Worm (Caenorhabditis elegans) whole organism, young adult: ENCODE measurements around the gene C24F3.2.

Source experiments
- B0035.1 ChIP-seq: sonication (generic microtip); optimal IDR thresholded peaks from 2 replicates; lab custom pipeline; 2016; ENCODE audit warnings: missing genetic modification characterization, mild to moderate bottlenecking, missing compliant biosample characterization, missing genotype, missing genetic modification reagents
- C06A6.2 ChIP-seq: fragments of 200-800 bp; sonication (Bioruptor generic); conservative IDR thresholded peaks from 2 replicates; pipeline ENCODE4 v1.3.6; 2022; ENCODE audit warnings: missing genetic modification characterization, missing compliant biosample characterization
- C17E4.6 ChIP-seq: fragments of 200-800 bp; sonication (Bioruptor generic); IDR thresholded peaks from 2 replicates; pipeline ENCODE4 v1.3.6; 2022; ENCODE audit warnings: missing genetic modification reagents, missing genetic modification characterization, missing compliant biosample characterization
- F10E7.11 ChIP-seq: sonication (generic microtip); optimal IDR thresholded peaks from 2 replicates; lab custom pipeline; 2017; ENCODE audit warnings: mild to moderate bottlenecking, missing genetic modification characterization, moderate library complexity, missing compliant biosample characterization
- F23B12.7 ChIP-seq: sonication (generic microtip); optimal IDR thresholded peaks from 2 replicates; lab custom pipeline; 2017; ENCODE audit warnings: missing genetic modification characterization, mild to moderate bottlenecking, missing compliant biosample characterization, antibody characterized with exemption, moderate library complexity; ENCODE audit not compliant: insufficient read depth
- F39B2.1 ChIP-seq: fragments of 200-800 bp; sonication (Bioruptor generic); IDR thresholded peaks from 2 replicates; pipeline ENCODE4 v1.3.6; 2022; ENCODE audit warnings: missing genetic modification reagents, missing genetic modification characterization, missing compliant biosample characterization
- F49E8.2 ChIP-seq: sonication (generic microtip); optimal IDR thresholded peaks from 3 replicates; lab custom pipeline; 2017; ENCODE audit warnings: missing genetic modification characterization, mild to moderate bottlenecking, missing compliant biosample characterization, antibody characterized with exemption, moderate library complexity; ENCODE audit not compliant: insufficient read depth
- F52B5.7 ChIP-seq: sonication (generic microtip); optimal IDR thresholded peaks from 2 replicates; lab custom pipeline; 2016; ENCODE audit warnings: mild to moderate bottlenecking, missing genetic modification characterization, missing compliant biosample characterization
- K12H6.12 ChIP-seq: fragments of 200-800 bp; sonication (Bioruptor generic); optimal IDR thresholded peaks from 2 replicates; lab custom pipeline; 2018; ENCODE audit warnings: mild to moderate bottlenecking, missing genetic modification characterization, missing compliant biosample characterization
- Y53F4B.3 ChIP-seq: fragments of 200-800 bp; sonication (Bioruptor generic); IDR thresholded peaks from 2 replicates; pipeline ENCODE4 v1.3.6; 2022; ENCODE audit warnings: missing genetic modification reagents, missing genetic modification characterization, missing compliant biosample characterization
- Y53G8AR.9 ChIP-seq: fragments of 200-800 bp; sonication (Bioruptor generic); conservative IDR thresholded peaks from 2 replicates; pipeline ENCODE4 v1.3.6; 2022; ENCODE audit warnings: missing genetic modification reagents, missing genetic modification characterization, missing compliant biosample characterization
- attf-3 ChIP-seq: fragments of 200-800 bp; sonication (Bioruptor generic); conservative IDR thresholded peaks from 2 replicates; pipeline ENCODE4 v1.3.6; 2022; ENCODE audit warnings: missing genetic modification reagents, missing genetic modification characterization, missing compliant biosample characterization
- attf-5 ChIP-seq: fragments of 200-800 bp; sonication (Bioruptor generic); optimal IDR thresholded peaks from 2 replicates; lab custom pipeline; 2018; ENCODE audit warnings: mild to moderate bottlenecking, missing genetic modification characterization, missing compliant biosample characterization
- ceh-27 ChIP-seq: fragments of 200-800 bp; sonication (Bioruptor generic); optimal IDR thresholded peaks from 2 replicates; lab custom pipeline; 2018; ENCODE audit warnings: mild to moderate bottlenecking, missing genetic modification characterization, moderate library complexity, missing compliant biosample characterization
- ceh-79 ChIP-seq: sonication (generic microtip); optimal IDR thresholded peaks from 2 replicates; lab custom pipeline; 2017; ENCODE audit warnings: mild to moderate bottlenecking, missing genetic modification characterization, missing compliant biosample characterization
- ceh-91 ChIP-seq: fragments of 200-800 bp; sonication (Bioruptor generic); IDR thresholded peaks from 2 replicates; pipeline ENCODE4 v1.3.6; 2022; ENCODE audit warnings: missing genetic modification reagents, missing genetic modification characterization, missing compliant biosample characterization
- chd-7 ChIP-seq: sonication (generic microtip); optimal IDR thresholded peaks from 2 replicates; lab custom pipeline; 2016; ENCODE audit warnings: mild to moderate bottlenecking, missing genetic modification characterization, moderate library complexity, missing compliant biosample characterization
- efl-1 ChIP-seq: fragments of 150-350 bp; optimal IDR thresholded peaks from 2 replicates; lab custom pipeline; 2014; ENCODE audit warnings: missing biosample characterization, missing genetic modification reagents, missing genetic modification characterization
- egl-18 ChIP-seq: fragments of 200-800 bp; sonication (Bioruptor generic); IDR thresholded peaks from 2 replicates; pipeline ENCODE4 v1.3.6; 2022; ENCODE audit warnings: missing genetic modification reagents, missing genetic modification characterization, missing compliant biosample characterization
- egl-44 ChIP-seq: fragments of 200-800 bp; sonication (Bioruptor generic); IDR thresholded peaks from 2 replicates; pipeline ENCODE4 v1.3.6; 2022; ENCODE audit warnings: missing genetic modification reagents, missing genetic modification characterization, missing compliant biosample characterization
- ets-4 ChIP-seq: fragments of 200-800 bp; sonication (Bioruptor generic); optimal IDR thresholded peaks from 2 replicates; lab custom pipeline; 2018; ENCODE audit warnings: mild to moderate bottlenecking, missing genetic modification characterization, missing compliant biosample characterization
- gei-17 ChIP-seq: fragments of 200-800 bp; sonication (Bioruptor generic); optimal IDR thresholded peaks from 2 replicates; lab custom pipeline; 2018; ENCODE audit warnings: mild to moderate bottlenecking, missing genetic modification characterization, missing compliant biosample characterization
- him-1 ChIP-seq: sonication (generic microtip); optimal IDR thresholded peaks from 2 replicates; lab custom pipeline; 2016; ENCODE audit warnings: missing genotype, missing genetic modification reagents, missing genetic modification characterization, missing compliant biosample characterization
- hlh-12 ChIP-seq: sonication (generic microtip); optimal IDR thresholded peaks from 2 replicates; lab custom pipeline; 2016; ENCODE audit warnings: missing genetic modification characterization, missing compliant biosample characterization
- hmg-1.2 ChIP-seq: fragments of 200-800 bp; sonication (Bioruptor generic); IDR thresholded peaks from 2 replicates; pipeline ENCODE4 v1.3.6; 2022; ENCODE audit warnings: missing genetic modification reagents, missing genetic modification characterization, missing compliant biosample characterization
- hsf-1 ChIP-seq: fragments of 200-800 bp; sonication (Bioruptor generic); IDR thresholded peaks from 2 replicates; pipeline ENCODE4 v1.3.6; 2022; ENCODE audit warnings: missing genetic modification reagents, missing genetic modification characterization, missing compliant biosample characterization
- lag-1 ChIP-seq: fragments of 200-800 bp; sonication (Bioruptor generic); IDR thresholded peaks from 2 replicates; pipeline ENCODE4 v1.3.6; 2022; ENCODE audit warnings: missing genetic modification reagents, missing genetic modification characterization, missing compliant biosample characterization
- let-526 ChIP-seq: fragments of 200-800 bp; sonication (Bioruptor generic); IDR thresholded peaks from 2 replicates; pipeline ENCODE4 v1.3.6; 2022; ENCODE audit warnings: missing genetic modification reagents, missing genetic modification characterization, missing compliant biosample characterization
- let-607 ChIP-seq, 2 experiments: fragments of 200-800 bp in 1 of 2; sonication (Bioruptor generic) in 1 of 2; sonication (generic microtip) in 1 of 2; optimal IDR thresholded peaks; 2 replicates each; lab custom pipeline; 2016 to 2018; ENCODE audit warnings: mild to moderate bottlenecking in 2 of 2, missing compliant biosample characterization in 2 of 2, missing genetic modification characterization in 2 of 2, moderate library complexity in 2 of 2, missing genotype in 1 of 2
- lin-35 ChIP-seq, 3 experiments: fragments of 150-350 bp in 2 of 3; sonication (generic microtip) in 1 of 3; optimal IDR thresholded peaks; 2 replicates each; lab custom pipeline; 2014 to 2018; ENCODE audit warnings: missing biosample characterization in 3 of 3, missing genetic modification characterization in 3 of 3, missing genetic modification reagents in 3 of 3
- lin-40 ChIP-seq: sonication (generic microtip); optimal IDR thresholded peaks from 2 replicates; lab custom pipeline; 2016; ENCODE audit warnings: missing genetic modification characterization, mild to moderate bottlenecking, missing compliant biosample characterization, missing genotype, missing genetic modification reagents
- lsl-1 ChIP-seq: fragments of 200-800 bp; sonication (Bioruptor generic); optimal IDR thresholded peaks from 2 replicates; lab custom pipeline; 2018; ENCODE audit warnings: mild to moderate bottlenecking, missing genetic modification characterization, moderate library complexity, missing compliant biosample characterization
- lsy-27 ChIP-seq: sonication (generic microtip); optimal IDR thresholded peaks from 2 replicates; lab custom pipeline; 2017; ENCODE audit warnings: missing genetic modification characterization, mild to moderate bottlenecking, missing compliant biosample characterization, antibody characterized with exemption, missing genotype, borderline replicate concordance; ENCODE audit not compliant: insufficient read depth
- nhr-27 ChIP-seq: fragments of 200-800 bp; sonication (Bioruptor generic); optimal IDR thresholded peaks from 2 replicates; lab custom pipeline; 2018; ENCODE audit warnings: mild to moderate bottlenecking, missing genetic modification characterization, moderate library complexity, missing compliant biosample characterization
- nhr-80 ChIP-seq: sonication (generic microtip); optimal IDR thresholded peaks from 2 replicates; lab custom pipeline; 2016; ENCODE audit warnings: missing genetic modification characterization, missing compliant biosample characterization
- pbrm-1 ChIP-seq: fragments of 200-800 bp; sonication (Bioruptor generic); IDR thresholded peaks from 2 replicates; pipeline ENCODE4 v1.3.6; 2022; ENCODE audit warnings: missing genetic modification reagents, missing genetic modification characterization, missing compliant biosample characterization
- sea-2 ChIP-seq: fragments of 200-800 bp; sonication (Bioruptor generic); IDR thresholded peaks from 2 replicates; pipeline ENCODE4 v1.3.6; 2022; ENCODE audit warnings: missing genetic modification characterization, missing compliant biosample characterization
- snpc-4 ChIP-seq, 5 experiments: fragments of 150-350 bp in 1 of 5; sonication (generic microtip) in 4 of 5; optimal IDR thresholded peaks; 2 replicates each; lab custom pipeline; 2014 to 2018; ENCODE audit warnings: missing genetic modification characterization in 5 of 5, missing biosample characterization in 3 of 5, antibody characterized with exemption in 2 of 5, mild to moderate bottlenecking in 2 of 5, missing compliant biosample characterization in 2 of 5, missing genotype in 2 of 5, moderate library complexity in 2 of 5, missing genetic modification reagents in 1 of 5
- somi-1 ChIP-seq: fragments of 200-800 bp; sonication (Bioruptor generic); optimal IDR thresholded peaks from 2 replicates; lab custom pipeline; 2018; ENCODE audit warnings: mild to moderate bottlenecking, missing genetic modification characterization, missing compliant biosample characterization
- sptf-2 ChIP-seq: fragments of 200-800 bp; sonication (Bioruptor generic); optimal IDR thresholded peaks from 2 replicates; lab custom pipeline; 2018; ENCODE audit warnings: mild to moderate bottlenecking, missing genetic modification characterization, missing compliant biosample characterization
- xnd-1 ChIP-seq: sonication (generic microtip); optimal IDR thresholded peaks from 2 replicates; lab custom pipeline; 2016; ENCODE audit warnings: missing genotype, missing genetic modification reagents, missing genetic modification characterization, missing compliant biosample characterization
- ztf-18 ChIP-seq: sonication (generic microtip); optimal IDR thresholded peaks from 2 replicates; lab custom pipeline; 2016; ENCODE audit warnings: missing genotype, mild to moderate bottlenecking, missing genetic modification characterization, missing compliant biosample characterization

Gene C24F3.2

ce11 chrIV:10222122-10222589 lies at the start of gene C24F3.2:
TSS of gene C24F3.2 (plus strand) at chrIV:10222539.
- TF ChIP-seq ceh-79 (no peak), egl-44 (GFP tag; lab: Robert Waterston, UW) (no peak), ceh-27 (GFP tag; lab: Kevin White, UChicago) (no peak), him-1 (tag; lab: Kevin White, UChicago) (no peak), C06A6.2 (GFP tag; lab: Robert Waterston, UW) (no peak), lin-35 (GFP tag; optimal IDR thresholded peaks at IDR 0.05; lab: Kevin White, UChicago) (peak in 1 of 3 experiments; percentile 46), let-526 (GFP tag; lab: Robert Waterston, UW) (no peak; the same call in 1 of the 2 replicates), F49E8.2 (tag; lab: Kevin White, UChicago) (no peak), snpc-4 (GFP tag; optimal IDR thresholded peaks at IDR 0.05; lab: Kevin White, UChicago) (no peak), snpc-4 (tag; optimal IDR thresholded peaks at IDR 0.05; lab: Kevin White, UChicago) (peak in 1 of 4 experiments; percentile 20), Y53G8AR.9 (GFP tag; lab: Robert Waterston, UW) (no peak), gei-17 (no peak), sptf-2 (GFP tag; lab: Kevin White, UChicago) (no peak), egl-18 (GFP tag; lab: Robert Waterston, UW) (no peak), ztf-18 (tag; lab: Kevin White, UChicago) (peak; percentile 30), pbrm-1 (GFP tag; lab: Robert Waterston, UW) (0 out of 2 replicates have a peak, but pooled peaks have one; percentile 32), chd-7 (tag; lab: Kevin White, UChicago) (no peak), K12H6.12 (peak; percentile 74), let-607 (tag; optimal IDR thresholded peaks at IDR 0.05; lab: Kevin White, UChicago) (peak; percentile 98 to 99), ets-4 (GFP tag; lab: Kevin White, UChicago) (no peak), hlh-12 (tag; lab: Kevin White, UChicago) (no peak), hmg-1.2 (peak; percentile 80; the same call in 1 of the 2 replicates), lsl-1 (GFP tag; lab: Kevin White, UChicago) (peak; percentile 27), lsy-27 (tag; lab: Kevin White, UChicago) (no peak), xnd-1 (tag; lab: Kevin White, UChicago) (no peak), somi-1 (GFP tag; lab: Kevin White, UChicago) (peak; percentile 21), F39B2.1 (GFP tag; lab: Robert Waterston, UW) (no peak), Y53F4B.3 (GFP tag; lab: Robert Waterston, UW) (no peak), F23B12.7 (tag; lab: Kevin White, UChicago) (peak; percentile 48), efl-1 (GFP tag; lab: Kevin White, UChicago) (peak; percentile 28), lag-1 (GFP tag; lab: Robert Waterston, UW) (no peak), sea-2 (GFP tag; lab: Robert Waterston, UW) (no peak), attf-5 (GFP tag; lab: Kevin White, UChicago) (peak; percentile 79), nhr-27 (no peak), nhr-80 (tag; lab: Kevin White, UChicago) (peak; percentile 69), F52B5.7 (tag; lab: Kevin White, UChicago) (no peak)

DNA sequence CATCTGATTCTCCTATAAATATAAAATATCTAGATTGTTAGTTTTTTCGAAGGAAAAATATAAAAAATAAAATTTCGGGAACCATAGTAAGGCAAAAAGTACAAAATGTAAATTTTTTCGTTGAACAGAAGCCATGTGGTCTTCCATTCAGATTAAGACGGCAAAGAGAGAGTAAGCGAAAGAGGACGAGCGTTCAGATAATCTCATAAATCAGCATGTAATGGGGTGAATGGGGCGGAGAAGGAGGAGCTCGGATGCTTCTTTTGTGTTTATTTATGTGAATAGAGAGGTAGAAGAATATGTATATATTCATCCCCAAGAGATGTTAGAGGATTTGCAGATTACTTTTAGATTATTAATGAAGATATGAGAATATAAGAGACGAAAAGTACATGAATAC lies 48.0 kb upstream of the C24F3.2 start, which contains the start of gene pxf-1:
TSS of gene pxf-1 (minus strand) at position 14 of the 400 bp plus-strand sequence.
- TF ChIP-seq sea-2 (GFP tag; lab: Robert Waterston, UW): no peak
- no peak for TF ChIP-seq B0035.1 (tag; lab: Kevin White, UChicago)
- TF ChIP-seq C17E4.6 (GFP tag; lab: Robert Waterston, UW): no peak
- TF ChIP-seq hsf-1 (GFP tag; lab: Robert Waterston, UW): no peak
- TF ChIP-seq lag-1 (GFP tag; lab: Robert Waterston, UW): no peak
- TF ChIP-seq C06A6.2 (GFP tag; lab: Robert Waterston, UW): no peak
- TF ChIP-seq lin-40: no peak
- no peak for TF ChIP-seq attf-3 (GFP tag; lab: Robert Waterston, UW)
- TF ChIP-seq F10E7.11 (tag; lab: Kevin White, UChicago): no peak
- no peak for TF ChIP-seq egl-18 (GFP tag; lab: Robert Waterston, UW)
- TF ChIP-seq ceh-91 (GFP tag; lab: Robert Waterston, UW): no peak
